Fruit fly (Drosophila melanogaster) whole organism, wandering third instar larva: ENCODE results near the gene CG8236.

ENCODE experiments used
- Abd-B ChIP-seq: fragments of >200 bp; optimal IDR thresholded peaks from 2 replicates; lab custom pipeline; 2017; ENCODE audit warnings: missing biosample characterization, missing genetic modification characterization
- CG9705 ChIP-seq: fragments of 200-800 bp; sonication (Bioruptor generic); optimal IDR thresholded peaks from 2 replicates; lab custom pipeline; 2018; ENCODE audit warnings: missing biosample characterization, mild to moderate bottlenecking, missing genetic modification characterization
- CrebA ChIP-seq: fragments of 200-800 bp; sonication (Bioruptor generic); optimal IDR thresholded peaks from 2 replicates; lab custom pipeline; 2016; ENCODE audit warnings: missing biosample characterization, mild to moderate bottlenecking, missing genetic modification characterization, borderline replicate concordance
- Dif ChIP-seq: fragments of 200-275, 200-300 bp; sonication (Bioruptor generic); optimal IDR thresholded peaks from 2 replicates; lab custom pipeline; 2018; ENCODE audit warnings: missing biosample characterization, missing genetic modification characterization; ENCODE audit not compliant: partially characterized antibody
- GATAd ChIP-seq: sonication (Bioruptor generic); optimal IDR thresholded peaks from 2 replicates; lab custom pipeline; 2016; ENCODE audit warnings: missing biosample characterization, missing genetic modification characterization
- HLH106 ChIP-seq: fragments of 200-800 bp; optimal IDR thresholded peaks from 3 replicates; lab custom pipeline; 2019; ENCODE audit warnings: missing biosample characterization, mild to moderate bottlenecking, missing genetic modification characterization, moderate library complexity
- Hnf4 ChIP-seq: fragments of 200-800 bp; sonication (Bioruptor generic); optimal IDR thresholded peaks from 2 replicates; lab custom pipeline; 2016; ENCODE audit warnings: missing biosample characterization, mild to moderate bottlenecking, missing genetic modification characterization
- Hr78 ChIP-seq: fragments of >200 bp; optimal IDR thresholded peaks from 2 replicates; lab custom pipeline; 2017; ENCODE audit warnings: missing biosample characterization, missing genetic modification characterization
- Hr83 ChIP-seq: fragments of 200-300 bp; sonication (Bioruptor generic); optimal IDR thresholded peaks from 2 replicates; lab custom pipeline; 2016; ENCODE audit warnings: missing biosample characterization, mild to moderate bottlenecking, missing genetic modification characterization, moderate library complexity; ENCODE audit not compliant: poor library complexity, severe bottlenecking
- Jra ChIP-seq: sonication (Bioruptor generic); optimal IDR thresholded peaks from 2 replicates; lab custom pipeline; 2016; ENCODE audit warnings: missing biosample characterization, missing genetic modification characterization
- Mio ChIP-seq: sonication (Bioruptor generic); optimal IDR thresholded peaks from 2 replicates; lab custom pipeline; 2016; ENCODE audit warnings: missing biosample characterization, missing genetic modification characterization
- Myc ChIP-seq: fragments of >200 bp; optimal IDR thresholded peaks from 2 replicates; lab custom pipeline; 2017
- N ChIP-seq: fragments of >200 bp; optimal IDR thresholded peaks from 2 replicates; lab custom pipeline; 2018; ENCODE audit warnings: missing biosample characterization, missing external identifiers, missing genetic modification characterization
- OdsH ChIP-seq: fragments of 200-800 bp; sonication (Bioruptor generic); optimal IDR thresholded peaks from 2 replicates; lab custom pipeline; 2016; ENCODE audit warnings: missing biosample characterization, mild to moderate bottlenecking, missing genetic modification characterization
- Rel ChIP-seq, 2 experiments: fragments of 200-800 bp; sonication (Bioruptor generic) in 1 of 2; optimal IDR thresholded peaks; 2 replicates in 1 of 2; 3 replicates in 1 of 2; lab custom pipeline; 2016 to 2019; ENCODE audit warnings: mild to moderate bottlenecking in 2 of 2, missing biosample characterization in 2 of 2, missing genetic modification characterization in 2 of 2, moderate library complexity in 1 of 2
- Sp1 ChIP-seq: fragments of 200-800 bp; sonication (Bioruptor generic); optimal IDR thresholded peaks from 3 replicates; lab custom pipeline; 2019; ENCODE audit warnings: missing biosample characterization, mild to moderate bottlenecking, missing genetic modification characterization, moderate library complexity
- Vsx2 ChIP-seq: fragments of 200-300, 225-300 bp; sonication (Bioruptor generic); optimal IDR thresholded peaks from 2 replicates; lab custom pipeline; 2018; ENCODE audit warnings: missing biosample characterization, missing genetic modification characterization; ENCODE audit not compliant: partially characterized antibody
- br ChIP-seq: fragments of 200-800 bp; sonication (Bioruptor generic); optimal IDR thresholded peaks from 2 replicates; lab custom pipeline; 2016; ENCODE audit warnings: missing biosample characterization, missing genetic modification characterization
- dl ChIP-seq, 2 experiments: fragments of 175-275, 200-275 bp in 1 of 2; fragments of 200-275 bp in 1 of 2; sonication (Bioruptor generic); optimal IDR thresholded peaks; lab custom pipeline; 2018; ENCODE audit warnings: mild to moderate bottlenecking in 2 of 2, missing biosample characterization in 2 of 2, missing genetic modification characterization in 2 of 2, moderate library complexity in 2 of 2; ENCODE audit not compliant: partially characterized antibody in 2 of 2, insufficient read depth in 1 of 2
- dmrt93B ChIP-seq: fragments of 200-800 bp; sonication (Bioruptor generic); optimal IDR thresholded peaks from 2 replicates; lab custom pipeline; 2018; ENCODE audit warnings: missing biosample characterization, mild to moderate bottlenecking, missing genetic modification characterization
- dsf ChIP-seq: sonication (Bioruptor generic); optimal IDR thresholded peaks from 2 replicates; lab custom pipeline; 2016; ENCODE audit warnings: missing biosample characterization, missing genetic modification characterization, borderline replicate concordance
- ey ChIP-seq: fragments of 200-800 bp; sonication (Bioruptor generic); optimal IDR thresholded peaks from 2 replicates; lab custom pipeline; 2016; ENCODE audit warnings: missing biosample characterization, missing genetic modification characterization
- foxo ChIP-seq, 2 experiments: fragments of 200-800 bp; sonication (Bioruptor generic); optimal IDR thresholded peaks; 2 replicates in 1 of 2; 3 replicates in 1 of 2; lab custom pipeline; 2016 to 2017; ENCODE audit warnings: missing biosample characterization in 2 of 2, missing genetic modification characterization in 2 of 2
- fru ChIP-seq: fragments of 200-800 bp; sonication (Bioruptor generic); optimal IDR thresholded peaks from 3 replicates; lab custom pipeline; 2016; ENCODE audit warnings: missing biosample characterization, mild to moderate bottlenecking, missing genetic modification characterization
- h ChIP-seq: fragments of 200-800 bp; sonication (Bioruptor generic); optimal IDR thresholded peaks from 3 replicates; lab custom pipeline; 2016; ENCODE audit warnings: missing biosample characterization, mild to moderate bottlenecking, missing genetic modification characterization
- jim ChIP-seq: fragments of 175-275, 200-325 bp; sonication (Bioruptor generic); optimal IDR thresholded peaks from 2 replicates; lab custom pipeline; 2016; ENCODE audit warnings: missing biosample characterization, mild to moderate bottlenecking, missing genetic modification characterization
- lola ChIP-seq: fragments of >200 bp; optimal IDR thresholded peaks from 2 replicates; lab custom pipeline; 2017; ENCODE audit warnings: missing biosample characterization, missing genetic modification characterization
- pan ChIP-seq: fragments of >200 bp; optimal IDR thresholded peaks from 2 replicates; lab custom pipeline; 2017
- psq ChIP-seq: fragments of 200-800 bp; sonication (Bioruptor generic); optimal IDR thresholded peaks from 3 replicates; lab custom pipeline; 2017; ENCODE audit warnings: missing biosample characterization, mild to moderate bottlenecking, missing genetic modification characterization, moderate library complexity
- rgr ChIP-seq: fragments of 200-800 bp; sonication (Bioruptor generic); optimal IDR thresholded peaks from 3 replicates; lab custom pipeline; 2016; ENCODE audit warnings: missing biosample characterization, mild to moderate bottlenecking, missing genetic modification characterization
- sage ChIP-seq: fragments of 200-800 bp; sonication (Bioruptor generic); optimal IDR thresholded peaks from 2 replicates; lab custom pipeline; 2016; ENCODE audit warnings: missing biosample characterization, mild to moderate bottlenecking, missing genetic modification characterization
- sv ChIP-seq: fragments of 200-800 bp; sonication (Bioruptor generic); optimal IDR thresholded peaks from 3 replicates; lab custom pipeline; 2016; ENCODE audit warnings: missing biosample characterization, missing genetic modification characterization
- woc ChIP-seq: sonication (Bioruptor generic); optimal IDR thresholded peaks from 2 replicates; lab custom pipeline; 2016; ENCODE audit warnings: missing biosample characterization, mild to moderate bottlenecking, missing genetic modification characterization

The CG8236 gene

DNA sequence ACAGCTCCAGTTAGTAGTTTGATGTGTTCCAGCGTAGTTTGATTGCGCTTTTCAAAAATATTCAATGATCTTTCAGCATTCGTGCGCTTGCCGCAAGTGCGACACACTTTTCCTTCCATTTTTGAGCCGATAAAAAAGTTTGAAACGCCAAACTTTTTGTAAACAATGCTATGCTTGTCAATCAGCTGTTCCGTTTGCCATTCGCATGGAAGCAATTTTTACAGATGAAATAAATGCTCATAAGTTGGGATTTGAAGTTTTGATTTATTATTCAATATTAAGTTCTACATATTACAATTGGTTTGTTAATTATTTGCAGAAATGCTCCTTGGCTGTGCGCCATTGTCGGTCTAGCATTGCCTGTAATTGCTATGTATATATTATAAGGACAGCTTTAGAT, 39.7 kb upstream of the CG8236 start, which contains the start of gene ranshi:
TSS of gene ranshi (minus strand) at position 152 of the 400 bp plus-strand sequence.
- TF ChIP-seq Myc (lab: Kevin White, UChicago) (no peak), CrebA (GFP tag; lab: Kevin White, UChicago) (no peak), sage (GFP tag; lab: Kevin White, UChicago) (no peak), dl (GFP tag; optimal IDR thresholded peaks at IDR 0.05; lab: Kevin White, UChicago; ENCODE audit: insufficient read depth in 1 of 2, partially characterized antibody in 2 of 2) (no peak), jim (GFP tag; lab: Kevin White, UChicago) (no peak), Hr78 (GFP tag; lab: Kevin White, UChicago) (no peak), dsf (GFP tag; lab: Kevin White, UChicago) (no peak)

DNA sequence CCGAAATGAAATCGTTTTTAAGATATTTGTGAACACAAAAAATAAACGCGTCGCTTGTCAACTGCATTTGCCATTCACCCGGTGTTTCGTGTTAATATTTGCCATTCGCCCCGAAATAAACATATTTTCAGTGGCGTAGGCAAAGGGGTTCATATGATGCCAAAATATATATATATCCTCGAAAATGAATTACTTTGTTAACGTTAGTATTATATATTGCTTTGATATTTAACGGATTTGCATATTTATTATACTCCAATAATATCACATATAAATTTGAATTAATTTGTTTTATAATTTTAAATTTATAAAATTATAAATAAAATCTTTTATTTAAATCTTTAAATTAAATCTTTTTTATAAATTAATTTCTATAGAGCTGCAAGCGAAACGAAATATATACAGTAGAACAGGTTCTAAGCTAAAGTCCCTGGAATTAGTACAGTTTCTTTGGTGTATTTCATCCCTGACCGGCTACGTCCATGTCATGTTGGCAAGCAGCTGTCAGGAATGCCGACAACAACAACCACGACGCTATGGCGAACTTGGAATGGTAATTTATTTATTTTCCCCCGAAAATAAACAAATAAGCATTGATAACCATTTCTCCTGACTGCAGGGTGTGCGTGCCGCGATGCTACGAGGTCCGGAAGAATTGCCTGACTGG, 37.5 kb upstream of the CG8236 start, which contains the start of the genes M1BP and CG8202:
TSS of gene M1BP (minus strand) at position 102 of the 667 bp plus-strand sequence.
TSS of gene CG8202 (plus strand) at position 495 of the 667 bp plus-strand sequence.
- TF ChIP-seq lola (GFP tag; lab: Kevin White, UChicago) (no peak), Sp1 (peak; percentile 92), jim (GFP tag; lab: Kevin White, UChicago) (peak; percentile 32), Myc (lab: Kevin White, UChicago) (peak; percentile 42), pan (lab: Kevin White, UChicago) (no peak), dmrt93B (GFP tag; lab: Kevin White, UChicago) (peak; percentile 87), Rel (GFP tag; optimal IDR thresholded peaks at IDR 0.05; lab: Kevin White, UChicago) (no peak), Rel (tag; optimal IDR thresholded peaks at IDR 0.05; lab: Kevin White, UChicago) (peak; percentile 65), foxo (GFP tag; optimal IDR thresholded peaks at IDR 0.05; lab: Kevin White, UChicago) (peak in 1 of 2 experiments; percentile 89), HLH106 (peak; percentile 91), CrebA (GFP tag; lab: Kevin White, UChicago) (no peak), h (GFP tag; lab: Kevin White, UChicago) (peak; percentile 74), GATAd (GFP tag; lab: Kevin White, UChicago) (no peak), sv (GFP tag; lab: Kevin White, UChicago) (peak; percentile 44), dsf (GFP tag; lab: Kevin White, UChicago) (peak; percentile 35), CG9705 (peak; percentile 78), Mio (GFP tag; lab: Kevin White, UChicago) (peak; percentile 44), Hr83 (GFP tag; lab: Kevin White, UChicago) (peak; percentile 58), psq (GFP tag; lab: Kevin White, UChicago) (peak; percentile 88), Jra (GFP tag; lab: Kevin White, UChicago) (peak; percentile 44), Abd-B (no peak), Hnf4 (GFP tag; lab: Kevin White, UChicago) (peak; percentile 70), ey (peak; percentile 59), sage (GFP tag; lab: Kevin White, UChicago) (peak; percentile 41), Dif (GFP tag; lab: Kevin White, UChicago) (no peak), br (GFP tag; lab: Kevin White, UChicago) (peak; percentile 64), Vsx2 (no peak), rgr (GFP tag; lab: Kevin White, UChicago) (peak; percentile 86), N (no peak), fru (peak; percentile 75), OdsH (GFP tag; lab: Kevin White, UChicago) (peak; percentile 83), woc (GFP tag; lab: Kevin White, UChicago) (peak; percentile 63), dl (GFP tag; optimal IDR thresholded peaks at IDR 0.05; lab: Kevin White, UChicago; ENCODE audit: insufficient read depth in 1 of 2, partially characterized antibody in 2 of 2) (no peak)

DNA sequence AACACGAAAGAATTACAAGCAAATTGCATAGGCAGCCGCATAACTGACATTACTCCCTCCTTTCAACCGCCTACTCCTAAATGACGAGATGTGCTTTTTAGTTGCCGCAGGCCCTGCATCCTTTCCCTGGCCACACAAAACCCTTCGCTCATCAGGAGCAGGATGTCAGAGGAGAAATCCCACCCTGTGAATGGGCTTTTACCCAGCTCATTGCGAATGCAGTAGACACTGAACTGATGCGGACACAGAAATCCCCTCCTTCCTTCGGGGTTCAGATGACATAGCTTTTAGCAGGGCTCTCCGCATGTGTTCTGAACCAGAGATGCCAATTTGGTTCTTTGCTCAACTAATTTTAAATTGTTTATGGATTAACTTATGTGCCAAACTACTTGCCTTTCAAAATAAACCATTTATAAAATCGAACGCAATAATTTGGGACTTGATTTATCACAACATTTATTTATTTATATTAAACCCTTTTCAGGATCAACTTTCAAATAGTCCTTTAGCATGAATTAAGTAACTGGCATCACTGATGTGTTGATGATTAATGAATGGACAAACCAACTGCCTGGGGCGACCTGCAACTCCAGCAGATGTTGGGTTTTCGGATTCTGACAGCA, 29.9 kb upstream of the CG8236 start:
- TF ChIP-seq h (GFP tag; lab: Kevin White, UChicago), result peak; percentile 45
- no peak for TF ChIP-seq Myc (lab: Kevin White, UChicago)
- no peak for TF ChIP-seq dmrt93B (GFP tag; lab: Kevin White, UChicago)
- no peak for TF ChIP-seq br (GFP tag; lab: Kevin White, UChicago)
- peak; percentile 20 for TF ChIP-seq HLH106
- TF ChIP-seq sv (GFP tag; lab: Kevin White, UChicago), result no peak
- peak; percentile 10 for TF ChIP-seq psq (GFP tag; lab: Kevin White, UChicago)
- TF ChIP-seq OdsH (GFP tag; lab: Kevin White, UChicago), result peak; percentile 25
- peak; percentile 65 for TF ChIP-seq fru
- peak; percentile 36 for TF ChIP-seq woc (GFP tag; lab: Kevin White, UChicago)
- TF ChIP-seq CrebA (GFP tag; lab: Kevin White, UChicago), result no peak
- peak in 1 of 2 experiments; percentile 35 for TF ChIP-seq foxo (GFP tag; optimal IDR thresholded peaks at IDR 0.05; lab: Kevin White, UChicago)
- TF ChIP-seq Abd-B, result no peak
- TF ChIP-seq Mio (GFP tag; lab: Kevin White, UChicago), result no peak
- TF ChIP-seq dsf (GFP tag; lab: Kevin White, UChicago), result no peak
- TF ChIP-seq Rel (GFP tag; optimal IDR thresholded peaks at IDR 0.05; lab: Kevin White, UChicago), result no peak
- TF ChIP-seq Rel (tag; optimal IDR thresholded peaks at IDR 0.05; lab: Kevin White, UChicago), result no peak
- TF ChIP-seq Hr83 (GFP tag; lab: Kevin White, UChicago), result no peak
- TF ChIP-seq ey, result peak; percentile 1
- no peak for TF ChIP-seq Vsx2
- peak; percentile 40 for TF ChIP-seq Sp1
- TF ChIP-seq Jra (GFP tag; lab: Kevin White, UChicago), result no peak
- TF ChIP-seq rgr (GFP tag; lab: Kevin White, UChicago), result peak; percentile 42
